Worm (Caenorhabditis elegans) whole organism, mixed stage, embryonic: ENCODE data around the gene sec-24.1.

Experiments
- M03D4.4 ChIP-seq: sonication (generic microtip); optimal IDR thresholded peaks from 2 replicates; lab custom pipeline; 2017; ENCODE audit warnings: mild to moderate bottlenecking, missing genetic modification characterization, missing compliant biosample characterization
- bed-3 ChIP-seq: fragments of 200-800 bp; sonication (Bioruptor generic); optimal IDR thresholded peaks from 3 replicates; lab custom pipeline; 2018; ENCODE audit warnings: mild to moderate bottlenecking, missing genetic modification characterization, moderate library complexity, missing compliant biosample characterization
- blmp-1 ChIP-seq: fragments of 150-350 bp; optimal IDR thresholded peaks from 2 replicates; lab custom pipeline; 2014; ENCODE audit warnings: missing biosample characterization, missing genetic modification characterization
- ceh-39 ChIP-seq: fragments of 150-350 bp; optimal IDR thresholded peaks from 2 replicates; lab custom pipeline; 2014; ENCODE audit warnings: missing biosample characterization, missing genetic modification characterization
- ceh-43 ChIP-seq: fragments of 200-800 bp; sonication (Bioruptor generic); optimal IDR thresholded peaks from 2 replicates; lab custom pipeline; 2018; ENCODE audit warnings: mild to moderate bottlenecking, missing genetic modification characterization, moderate library complexity, missing compliant biosample characterization
- ceh-83 ChIP-seq: fragments of 200-800 bp; sonication (Bioruptor generic); optimal IDR thresholded peaks from 2 replicates; lab custom pipeline; 2018; ENCODE audit warnings: mild to moderate bottlenecking, missing genetic modification characterization, missing compliant biosample characterization
- ces-1 ChIP-seq: fragments of 150-350 bp; optimal IDR thresholded peaks from 2 replicates; lab custom pipeline; 2014; ENCODE audit warnings: missing biosample characterization, missing genetic modification reagents, missing genetic modification characterization
- cnd-1 ChIP-seq: fragments of 200-800 bp; sonication (Bioruptor generic); optimal IDR thresholded peaks from 2 replicates; lab custom pipeline; 2018; ENCODE audit warnings: mild to moderate bottlenecking, missing genetic modification characterization, missing compliant biosample characterization
- drap-1 ChIP-seq: fragments of 200-800 bp; sonication (Bioruptor generic); optimal IDR thresholded peaks from 3 replicates; lab custom pipeline; 2018; ENCODE audit warnings: mild to moderate bottlenecking, missing genetic modification characterization, missing compliant biosample characterization
- elt-1 ChIP-seq: sonication (generic microtip); optimal IDR thresholded peaks from 2 replicates; lab custom pipeline; 2017; ENCODE audit warnings: missing genetic modification characterization, mild to moderate bottlenecking, missing compliant biosample characterization, antibody characterized with exemption, moderate library complexity, borderline replicate concordance; ENCODE audit not compliant: insufficient read depth
- elt-3 ChIP-seq: fragments of 150-350 bp; optimal IDR thresholded peaks from 2 replicates; lab custom pipeline; 2014; ENCODE audit warnings: missing biosample characterization, missing genetic modification characterization
- flh-1 ChIP-seq: fragments of 200-800 bp; sonication (Bioruptor generic); optimal IDR thresholded peaks from 2 replicates; lab custom pipeline; 2018; ENCODE audit warnings: mild to moderate bottlenecking, missing genetic modification characterization, moderate library complexity, missing compliant biosample characterization
- ham-2 ChIP-seq: fragments of 200-800 bp; sonication (Bioruptor generic); optimal IDR thresholded peaks from 2 replicates; lab custom pipeline; 2018; ENCODE audit warnings: mild to moderate bottlenecking, missing genetic modification characterization, missing compliant biosample characterization
- hlh-1 ChIP-seq: fragments of 150-350 bp; optimal IDR thresholded peaks from 2 replicates; lab custom pipeline; 2014; ENCODE audit warnings: missing biosample characterization, missing genetic modification reagents, missing genetic modification characterization
- lin-13 ChIP-seq: fragments of 150-350 bp; optimal IDR thresholded peaks from 2 replicates; lab custom pipeline; 2014; ENCODE audit warnings: missing biosample characterization, missing genetic modification characterization
- lin-32 ChIP-seq: fragments of 200-800 bp; sonication (Bioruptor generic); optimal IDR thresholded peaks from 2 replicates; lab custom pipeline; 2018; ENCODE audit warnings: mild to moderate bottlenecking, missing genetic modification characterization, missing compliant biosample characterization
- lsy-2 ChIP-seq: fragments of 150-350 bp; optimal IDR thresholded peaks from 2 replicates; lab custom pipeline; 2014; ENCODE audit warnings: missing biosample characterization, missing genetic modification characterization
- mab-5 ChIP-seq: fragments of 150-350 bp; optimal IDR thresholded peaks from 2 replicates; lab custom pipeline; 2014; ENCODE audit warnings: missing biosample characterization, missing genetic modification characterization
- mep-1 ChIP-seq: fragments of 150-350 bp; optimal IDR thresholded peaks from 2 replicates; lab custom pipeline; 2017; ENCODE audit warnings: missing biosample characterization, missing genetic modification reagents, missing genetic modification characterization, inconsistent platforms
- nhr-12 ChIP-seq: fragments of 150-350 bp; optimal IDR thresholded peaks from 2 replicates; lab custom pipeline; 2014; ENCODE audit warnings: missing biosample characterization, missing genetic modification characterization
- nhr-2 ChIP-seq: fragments of 150-350 bp; optimal IDR thresholded peaks from 2 replicates; lab custom pipeline; 2014; ENCODE audit warnings: missing biosample characterization, missing genetic modification characterization
- nhr-237 ChIP-seq: fragments of 150-350 bp; optimal IDR thresholded peaks from 2 replicates; lab custom pipeline; 2014; ENCODE audit warnings: missing biosample characterization, missing genetic modification characterization
- nhr-28 ChIP-seq: fragments of 150-350 bp; optimal IDR thresholded peaks from 2 replicates; lab custom pipeline; 2014; ENCODE audit warnings: missing biosample characterization, missing genetic modification characterization
- nhr-76 ChIP-seq: sonication (generic microtip); optimal IDR thresholded peaks from 2 replicates; lab custom pipeline; 2017; ENCODE audit warnings: missing biosample characterization, missing genetic modification characterization
- pha-4 ChIP-seq: fragments of 150-350 bp; optimal IDR thresholded peaks from 2 replicates; lab custom pipeline; 2018; ENCODE audit warnings: missing biosample characterization, missing genetic modification reagents, missing genetic modification characterization
- sem-2 ChIP-seq: fragments of 200-800 bp; sonication (Bioruptor generic); optimal IDR thresholded peaks from 2 replicates; lab custom pipeline; 2018; ENCODE audit warnings: mild to moderate bottlenecking, missing genetic modification characterization, missing compliant biosample characterization
- snpc-4 ChIP-seq: fragments of 150-350 bp; optimal IDR thresholded peaks from 2 replicates; lab custom pipeline; 2014; ENCODE audit warnings: missing biosample characterization, missing genetic modification characterization
- sptf-1 ChIP-seq: sonication (generic microtip); optimal IDR thresholded peaks from 2 replicates; lab custom pipeline; 2017; ENCODE audit warnings: mild to moderate bottlenecking, missing genetic modification characterization, moderate library complexity, missing compliant biosample characterization
- tbx-8 ChIP-seq: fragments of 200-800 bp; sonication (Bioruptor generic); optimal IDR thresholded peaks from 2 replicates; lab custom pipeline; 2018; ENCODE audit warnings: mild to moderate bottlenecking, missing genetic modification characterization, moderate library complexity, missing compliant biosample characterization
- unc-120 ChIP-seq: sonication (generic microtip); optimal IDR thresholded peaks from 2 replicates; lab custom pipeline; 2017; ENCODE audit warnings: missing genetic modification characterization, missing compliant biosample characterization; ENCODE audit not compliant: poor library complexity, severe bottlenecking
- unc-39 ChIP-seq: fragments of 150-350 bp; optimal IDR thresholded peaks from 2 replicates; lab custom pipeline; 2014; ENCODE audit warnings: missing biosample characterization, missing genetic modification characterization
- unc-62 ChIP-seq: fragments of 150-350 bp; optimal IDR thresholded peaks from 2 replicates; lab custom pipeline; 2014; ENCODE audit warnings: missing biosample characterization, missing genetic modification reagents, missing genetic modification characterization
- zip-8 ChIP-seq: fragments of 150-350 bp; optimal IDR thresholded peaks from 2 replicates; lab custom pipeline; 2014; ENCODE audit warnings: missing biosample characterization, missing genetic modification characterization
- ztf-11 ChIP-seq: fragments of 150-350 bp; optimal IDR thresholded peaks from 2 replicates; lab custom pipeline; 2014; ENCODE audit warnings: missing biosample characterization, missing genetic modification characterization

sec-24.1 gene

DNA sequence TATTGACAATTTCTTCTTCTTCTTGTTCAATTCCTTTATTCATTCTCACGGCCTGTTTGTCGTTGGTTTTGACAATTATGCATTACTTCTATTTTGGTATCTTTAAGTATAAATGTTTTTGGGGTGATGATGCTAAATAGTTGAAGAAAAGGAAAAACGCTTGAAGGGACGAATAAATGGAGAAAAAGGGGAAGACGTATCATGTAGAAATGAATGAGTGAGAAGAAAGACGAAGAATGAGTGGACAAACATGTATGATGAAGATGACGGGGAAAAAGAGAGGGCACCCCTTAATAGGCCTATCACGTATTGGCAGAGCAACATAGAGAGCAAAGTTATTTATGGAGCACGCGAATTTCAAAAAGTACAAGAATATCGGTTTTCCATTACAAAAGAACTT lies 17.3 kb downstream of the sec-24.1 start, which contains the start of gene M04B2.7:
M04B2.7 (minus strand) TSS at position 101 of the 400 bp plus-strand sequence.
- no peak for TF ChIP-seq snpc-4 (tag; lab: Kevin White, UChicago)
- TF ChIP-seq mep-1, result no peak
- TF ChIP-seq ztf-11 (tag; lab: Kevin White, UChicago), result no peak
- no peak for TF ChIP-seq bed-3 (GFP tag; lab: Kevin White, UChicago)
- no peak for TF ChIP-seq sptf-1 (tag; lab: Kevin White, UChicago)
- TF ChIP-seq nhr-237 (tag; lab: Kevin White, UChicago), result no peak
- TF ChIP-seq unc-120 (tag; lab: Kevin White, UChicago), result no peak
- TF ChIP-seq tbx-8 (GFP tag; lab: Kevin White, UChicago), result no peak
- no peak for TF ChIP-seq nhr-2
- no peak for TF ChIP-seq drap-1
- no peak for TF ChIP-seq zip-8
- no peak for TF ChIP-seq lsy-2
- TF ChIP-seq ces-1 (GFP tag; lab: Kevin White, UChicago), result no peak
- no peak for TF ChIP-seq ceh-43
- TF ChIP-seq nhr-76 (tag; lab: Kevin White, UChicago), result no peak
- TF ChIP-seq cnd-1 (tag; lab: Kevin White, UChicago), result no peak
- no peak for TF ChIP-seq M03D4.4 (tag; lab: Kevin White, UChicago)
- no peak for TF ChIP-seq flh-1
- no peak for TF ChIP-seq nhr-12 (tag; lab: Kevin White, UChicago)
- TF ChIP-seq, all 35 proteins: peak for 0

DNA sequence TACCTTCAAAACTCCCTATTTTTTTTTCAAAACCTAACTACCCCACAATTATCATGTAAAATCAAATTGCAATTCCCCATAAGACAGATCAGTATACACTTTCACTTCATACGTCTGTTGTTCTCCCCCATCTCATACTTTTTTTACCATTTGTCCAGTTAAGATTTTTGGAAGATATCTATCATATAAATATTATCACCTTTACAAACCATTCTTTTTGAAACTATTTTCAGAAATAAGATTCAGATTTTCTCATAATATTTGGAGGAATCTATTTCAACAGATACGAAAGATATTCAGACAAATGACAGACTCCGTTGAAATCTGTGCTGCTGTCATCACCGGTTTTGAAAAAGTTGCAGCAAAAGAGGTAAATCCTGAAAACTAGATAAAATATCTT lies 38.2 kb downstream of the sec-24.1 start, which contains the start of gene M04B2.2:
M04B2.2 (plus strand) TSS at position 301 of the 400 bp plus-strand sequence.
- TF ChIP-seq nhr-237 (tag; lab: Kevin White, UChicago) (no peak), sptf-1 (tag; lab: Kevin White, UChicago) (no peak), ceh-43 (no peak), ztf-11 (tag; lab: Kevin White, UChicago) (no peak), unc-62 (no peak), ham-2 (no peak), nhr-76 (tag; lab: Kevin White, UChicago) (no peak), unc-120 (tag; lab: Kevin White, UChicago) (no peak), pha-4 (tag; lab: Kevin White, UChicago) (no peak), lin-32 (no peak), ces-1 (GFP tag; lab: Kevin White, UChicago) (no peak), hlh-1 (tag; lab: Kevin White, UChicago) (no peak), drap-1 (no peak), nhr-28 (no peak), elt-1 (no peak)
- TF ChIP-seq, all 35 proteins: peak for 0

DNA sequence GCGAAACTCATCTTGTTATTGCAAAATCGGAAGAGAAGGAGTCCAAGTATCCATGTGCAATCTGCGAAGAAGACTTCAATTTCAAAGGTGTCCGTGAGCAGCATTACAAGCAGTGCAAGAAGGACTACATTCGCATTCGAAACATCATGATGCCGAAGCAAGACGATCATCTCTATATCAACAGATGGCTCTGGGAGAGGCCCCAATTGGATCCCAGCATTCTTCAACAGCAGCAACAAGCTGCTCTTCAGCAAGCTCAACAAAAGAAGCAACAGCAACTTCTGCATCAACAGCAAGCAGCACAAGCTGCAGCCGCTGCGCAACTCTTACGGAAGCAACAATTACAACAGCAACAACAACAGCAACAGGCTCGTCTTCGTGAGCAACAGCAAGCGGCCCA lies 39.8 kb downstream of the sec-24.1 start:
- TF ChIP-seq tbx-8 (GFP tag; lab: Kevin White, UChicago) (no peak), snpc-4 (tag; lab: Kevin White, UChicago) (no peak), nhr-2 (no peak)
- TF ChIP-seq, all 35 proteins: peak for 0

DNA sequence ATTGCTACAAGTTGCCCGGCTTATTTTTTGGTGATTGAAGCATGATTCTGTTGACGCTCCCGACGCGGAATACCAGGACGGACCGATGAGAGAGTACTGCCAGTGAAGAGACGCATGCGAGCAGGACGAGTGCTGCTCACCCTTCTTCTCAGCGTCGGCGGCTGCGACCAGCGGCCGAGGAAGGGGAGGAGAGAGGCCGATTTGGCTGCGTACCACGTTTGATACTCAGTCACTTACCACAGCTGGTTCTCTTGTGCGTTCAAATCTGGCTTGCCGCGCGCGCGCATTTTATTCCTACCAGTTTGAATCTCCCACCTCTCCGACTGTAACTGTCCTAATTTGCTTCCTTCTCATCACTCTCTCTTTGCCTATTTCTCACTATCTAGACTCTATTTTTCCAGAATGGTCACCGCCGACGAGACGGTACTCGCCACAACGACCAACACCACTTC lies 41.7 kb downstream of the sec-24.1 start, which contains the start of gene mep-1:
mep-1 (plus strand) TSS at position 402 of the 452 bp plus-strand sequence.
- TF ChIP-seq ceh-43 (no peak), unc-39 (tag; lab: Kevin White, UChicago) (no peak), ham-2 (no peak), flh-1 (no peak), cnd-1 (tag; lab: Kevin White, UChicago) (peak; percentile 78), ces-1 (GFP tag; lab: Kevin White, UChicago) (peak; percentile 17), ceh-39 (peak; percentile 60), mep-1 (no peak), lsy-2 (peak; percentile 59), lin-13 (tag; lab: Kevin White, UChicago) (peak; percentile 13), unc-120 (tag; lab: Kevin White, UChicago) (peak; percentile 71), elt-3 (tag; lab: Kevin White, UChicago) (no peak), lin-32 (no peak), tbx-8 (GFP tag; lab: Kevin White, UChicago) (no peak), ceh-83 (no peak), nhr-28 (no peak), bed-3 (GFP tag; lab: Kevin White, UChicago) (no peak), drap-1 (no peak), pha-4 (tag; lab: Kevin White, UChicago) (peak; percentile 68), ztf-11 (tag; lab: Kevin White, UChicago) (peak; percentile 34), nhr-2 (no peak), nhr-76 (tag; lab: Kevin White, UChicago) (no peak), nhr-12 (tag; lab: Kevin White, UChicago) (no peak), zip-8 (no peak), sptf-1 (tag; lab: Kevin White, UChicago) (peak; percentile 26), blmp-1 (no peak), sem-2 (GFP tag; lab: Kevin White, UChicago) (no peak), unc-62 (peak; percentile 32), elt-1 (no peak), hlh-1 (tag; lab: Kevin White, UChicago) (peak; percentile 18), M03D4.4 (tag; lab: Kevin White, UChicago) (no peak), mab-5 (tag; lab: Kevin White, UChicago) (no peak)
